Worm (Caenorhabditis elegans) whole organism, L4/young adult: Measurements from ENCODE around the gene K08H2.7.

Experiments
- W03F9.2 ChIP-seq: fragments of 150-350 bp; optimal IDR thresholded peaks from 2 replicates; lab custom pipeline; 2014; ENCODE audit warnings: missing biosample characterization, missing genetic modification characterization
- him-1 ChIP-seq: sonication (generic microtip); optimal IDR thresholded peaks from 2 replicates; lab custom pipeline; 2016; ENCODE audit warnings: missing genotype, missing genetic modification reagents, missing genetic modification characterization, missing compliant biosample characterization

ce11 chrX:13278876-13279275 is 30.6 kb upstream of the K08H2.7 start, which contains the start of gene phf-33:
- TF ChIP-seq W03F9.2 (no peak), him-1 (tag; lab: Kevin White, UChicago) (no peak)
